Worm (Caenorhabditis elegans) whole organism, young adult: ENCODE results near the gene ZK402.2.
A peak's percentile ranks its signal among the peaks of the same experiment; 100 is the strongest.

Experiments used
- B0019.2 ChIP-seq: fragments of 200-800 bp; sonication (Bioruptor generic); conservative IDR thresholded peaks from 2 replicates; pipeline ENCODE4 v1.3.6; 2022; ENCODE audit warnings: missing genetic modification reagents, missing genetic modification characterization, missing compliant biosample characterization
- F10E7.11 ChIP-seq: sonication (generic microtip); optimal IDR thresholded peaks from 2 replicates; lab custom pipeline; 2017; ENCODE audit warnings: mild to moderate bottlenecking, missing genetic modification characterization, moderate library complexity, missing compliant biosample characterization
- F23B12.7 ChIP-seq: sonication (generic microtip); optimal IDR thresholded peaks from 2 replicates; lab custom pipeline; 2017; ENCODE audit warnings: missing genetic modification characterization, mild to moderate bottlenecking, missing compliant biosample characterization, antibody characterized with exemption, moderate library complexity; ENCODE audit not compliant: insufficient read depth
- F57C9.4 ChIP-seq: sonication (generic microtip); optimal IDR thresholded peaks from 2 replicates; lab custom pipeline; 2017; ENCODE audit warnings: mild to moderate bottlenecking, missing genetic modification characterization, missing compliant biosample characterization
- T26A5.8 ChIP-seq: sonication (generic microtip); optimal IDR thresholded peaks from 2 replicates; lab custom pipeline; 2016; ENCODE audit warnings: missing genetic modification characterization, missing compliant biosample characterization
- Y53G8AR.9 ChIP-seq: fragments of 200-800 bp; sonication (Bioruptor generic); conservative IDR thresholded peaks from 2 replicates; pipeline ENCODE4 v1.3.6; 2022; ENCODE audit warnings: missing genetic modification reagents, missing genetic modification characterization, missing compliant biosample characterization
- Y56A3A.18 ChIP-seq: fragments of 200-800 bp; sonication (Bioruptor generic); IDR thresholded peaks from 2 replicates; pipeline ENCODE4 v1.3.6; 2022; ENCODE audit warnings: missing genetic modification reagents, missing genetic modification characterization, missing compliant biosample characterization
- Y79H2A.3 ChIP-seq: fragments of 200-800 bp; sonication (Bioruptor generic); conservative IDR thresholded peaks from 2 replicates; pipeline ENCODE4 v1.3.6; 2022; ENCODE audit warnings: missing genetic modification reagents, missing genetic modification characterization, missing compliant biosample characterization
- Y95B8A.8 ChIP-seq: fragments of 200-800 bp; sonication (Bioruptor generic); IDR thresholded peaks from 2 replicates; pipeline ENCODE4 v1.3.6; 2022; ENCODE audit warnings: missing genetic modification reagents, missing genetic modification characterization, missing compliant biosample characterization
- akir-1 ChIP-seq: fragments of 200-800 bp; sonication (Bioruptor generic); optimal IDR thresholded peaks from 2 replicates; lab custom pipeline; 2018; ENCODE audit warnings: mild to moderate bottlenecking, missing genetic modification characterization, moderate library complexity, missing compliant biosample characterization
- aptf-2 ChIP-seq: fragments of 200-800 bp; sonication (Bioruptor generic); conservative IDR thresholded peaks from 2 replicates; pipeline ENCODE4 v1.3.6; 2022; ENCODE audit warnings: missing genetic modification reagents, missing genetic modification characterization, missing compliant biosample characterization
- athp-1 ChIP-seq: sonication (generic microtip); optimal IDR thresholded peaks from 2 replicates; lab custom pipeline; 2017; ENCODE audit warnings: mild to moderate bottlenecking, missing genetic modification characterization, missing compliant biosample characterization
- attf-5 ChIP-seq: fragments of 200-800 bp; sonication (Bioruptor generic); optimal IDR thresholded peaks from 2 replicates; lab custom pipeline; 2018; ENCODE audit warnings: mild to moderate bottlenecking, missing genetic modification characterization, missing compliant biosample characterization
- bed-1 ChIP-seq: fragments of 200-800 bp; sonication (Bioruptor generic); IDR thresholded peaks from 2 replicates; pipeline ENCODE4 v1.3.6; 2022; ENCODE audit warnings: missing genetic modification reagents, missing genetic modification characterization, missing compliant biosample characterization
- bed-2 ChIP-seq: fragments of 200-800 bp; sonication (Bioruptor generic); IDR thresholded peaks from 2 replicates; pipeline ENCODE4 v1.3.6; 2022; ENCODE audit warnings: missing genetic modification reagents, missing genetic modification characterization, missing compliant biosample characterization
- ccch-3 ChIP-seq: fragments of 200-800 bp; sonication (Bioruptor generic); optimal IDR thresholded peaks from 2 replicates; lab custom pipeline; 2018; ENCODE audit warnings: mild to moderate bottlenecking, missing genetic modification characterization, missing compliant biosample characterization
- cebp-2 ChIP-seq: fragments of 200-800 bp; sonication (Bioruptor generic); IDR thresholded peaks from 2 replicates; pipeline ENCODE4 v1.3.6; 2022; ENCODE audit warnings: missing genetic modification characterization, missing compliant biosample characterization
- ceh-27 ChIP-seq: fragments of 200-800 bp; sonication (Bioruptor generic); optimal IDR thresholded peaks from 2 replicates; lab custom pipeline; 2018; ENCODE audit warnings: mild to moderate bottlenecking, missing genetic modification characterization, moderate library complexity, missing compliant biosample characterization
- ceh-58 ChIP-seq: fragments of 200-800 bp; sonication (Bioruptor generic); IDR thresholded peaks from 2 replicates; pipeline ENCODE4 v1.3.6; 2022; ENCODE audit warnings: missing genetic modification characterization, missing compliant biosample characterization
- die-1 ChIP-seq: sonication (generic microtip); optimal IDR thresholded peaks from 2 replicates; lab custom pipeline; 2016; ENCODE audit warnings: missing genotype, mild to moderate bottlenecking, missing genetic modification characterization, missing compliant biosample characterization
- dox-1 ChIP-seq: fragments of 200-800 bp; sonication (Bioruptor generic); IDR thresholded peaks from 2 replicates; pipeline ENCODE4 v1.3.6; 2022; ENCODE audit warnings: missing genetic modification reagents, missing genetic modification characterization, missing compliant biosample characterization
- egl-18 ChIP-seq: fragments of 200-800 bp; sonication (Bioruptor generic); IDR thresholded peaks from 2 replicates; pipeline ENCODE4 v1.3.6; 2022; ENCODE audit warnings: missing genetic modification reagents, missing genetic modification characterization, missing compliant biosample characterization
- egrh-3 ChIP-seq: fragments of 200-800 bp; sonication (Bioruptor generic); IDR thresholded peaks from 2 replicates; pipeline ENCODE4 v1.3.6; 2022; ENCODE audit warnings: missing genetic modification reagents, missing genetic modification characterization, missing compliant biosample characterization
- fkh-3 ChIP-seq: sonication (generic microtip); optimal IDR thresholded peaks from 2 replicates; lab custom pipeline; 2016; ENCODE audit warnings: mild to moderate bottlenecking, missing genetic modification characterization, missing compliant biosample characterization
- gei-17 ChIP-seq: fragments of 200-800 bp; sonication (Bioruptor generic); optimal IDR thresholded peaks from 2 replicates; lab custom pipeline; 2018; ENCODE audit warnings: mild to moderate bottlenecking, missing genetic modification characterization, missing compliant biosample characterization
- lin-26 ChIP-seq: fragments of 200-800 bp; sonication (Bioruptor generic); IDR thresholded peaks from 2 replicates; pipeline ENCODE4 v1.3.6; 2022; ENCODE audit warnings: missing genetic modification reagents, missing genetic modification characterization, missing compliant biosample characterization
- lsy-27 ChIP-seq: sonication (generic microtip); optimal IDR thresholded peaks from 2 replicates; lab custom pipeline; 2017; ENCODE audit warnings: missing genetic modification characterization, mild to moderate bottlenecking, missing compliant biosample characterization, antibody characterized with exemption, missing genotype, borderline replicate concordance; ENCODE audit not compliant: insufficient read depth
- madf-10 ChIP-seq: sonication (generic microtip); optimal IDR thresholded peaks from 2 replicates; lab custom pipeline; 2016; ENCODE audit warnings: mild to moderate bottlenecking, missing genetic modification characterization, missing compliant biosample characterization
- madf-3 ChIP-seq: fragments of 200-800 bp; sonication (Bioruptor generic); IDR thresholded peaks from 2 replicates; pipeline ENCODE4 v1.3.6; 2022; ENCODE audit warnings: missing genetic modification reagents, missing genetic modification characterization, missing compliant biosample characterization
- mxl-1 ChIP-seq: sonication (generic microtip); optimal IDR thresholded peaks from 2 replicates; lab custom pipeline; 2016; ENCODE audit warnings: missing genetic modification characterization, missing compliant biosample characterization
- nfya-2 ChIP-seq: fragments of 200-800 bp; sonication (Bioruptor generic); IDR thresholded peaks from 2 replicates; pipeline ENCODE4 v1.3.6; 2022; ENCODE audit warnings: missing genetic modification reagents, missing genetic modification characterization, missing compliant biosample characterization
- nhr-120 ChIP-seq: fragments of 200-800 bp; sonication (Bioruptor generic); IDR thresholded peaks from 2 replicates; pipeline ENCODE4 v1.3.6; 2022; ENCODE audit warnings: missing genetic modification characterization, missing compliant biosample characterization
- nhr-179 ChIP-seq: sonication (generic microtip); optimal IDR thresholded peaks from 2 replicates; lab custom pipeline; 2016; ENCODE audit warnings: mild to moderate bottlenecking, missing genetic modification characterization, missing compliant biosample characterization
- snpc-1.1 ChIP-seq: sonication (generic microtip); optimal IDR thresholded peaks from 2 replicates; lab custom pipeline; 2017; ENCODE audit warnings: missing genetic modification characterization, mild to moderate bottlenecking, missing compliant biosample characterization, antibody characterized with exemption, moderate library complexity, missing genotype, missing genetic modification reagents; ENCODE audit not compliant: insufficient read depth
- somi-1 ChIP-seq: fragments of 200-800 bp; sonication (Bioruptor generic); optimal IDR thresholded peaks from 2 replicates; lab custom pipeline; 2018; ENCODE audit warnings: mild to moderate bottlenecking, missing genetic modification characterization, missing compliant biosample characterization
- sptf-2 ChIP-seq: fragments of 200-800 bp; sonication (Bioruptor generic); optimal IDR thresholded peaks from 2 replicates; lab custom pipeline; 2018; ENCODE audit warnings: mild to moderate bottlenecking, missing genetic modification characterization, missing compliant biosample characterization
- tlf-1 ChIP-seq: fragments of 200-800 bp; sonication (Bioruptor generic); optimal IDR thresholded peaks from 2 replicates; lab custom pipeline; 2018; ENCODE audit warnings: mild to moderate bottlenecking, missing genetic modification characterization, missing compliant biosample characterization
- xnd-1 ChIP-seq: sonication (generic microtip); optimal IDR thresholded peaks from 2 replicates; lab custom pipeline; 2016; ENCODE audit warnings: missing genotype, missing genetic modification reagents, missing genetic modification characterization, missing compliant biosample characterization
- ztf-22 ChIP-seq: fragments of 200-800 bp; sonication (Bioruptor generic); optimal IDR thresholded peaks from 2 replicates; lab custom pipeline; 2018; ENCODE audit warnings: mild to moderate bottlenecking, missing genetic modification characterization, moderate library complexity, missing compliant biosample characterization
- ztf-25 ChIP-seq: fragments of 200-800 bp; sonication (Bioruptor generic); IDR thresholded peaks from 2 replicates; pipeline ENCODE4 v1.3.6; 2022; ENCODE audit warnings: missing genetic modification reagents, missing genetic modification characterization, missing compliant biosample characterization

ZK402.2 gene

DNA sequence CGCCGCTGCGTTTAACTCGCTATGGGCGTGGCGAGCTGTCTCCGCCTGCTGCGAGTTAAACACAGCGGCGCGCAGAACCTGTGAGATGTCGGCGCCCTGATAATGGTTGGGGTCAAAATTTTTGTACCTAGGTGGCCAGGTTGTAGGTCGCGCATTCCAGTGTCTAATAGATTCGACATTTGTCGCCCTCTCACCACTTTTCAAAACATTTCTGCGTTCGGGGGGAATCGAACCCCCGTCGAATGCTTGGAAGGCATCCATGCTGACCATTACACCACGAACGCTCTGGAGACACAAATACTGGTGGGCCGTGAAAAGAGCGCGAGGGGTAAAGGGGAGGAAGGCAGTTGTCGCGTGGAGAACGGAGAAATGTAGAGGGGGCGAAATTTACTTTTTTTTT, 24.2 kb upstream of the ZK402.2 start (continued):
- TF ChIP-seq aptf-2 (GFP tag; lab: Robert Waterston, UW) (no peak), Y95B8A.8 (GFP tag; lab: Robert Waterston, UW) (peak; percentile 52; the same call in 1 of the 2 replicates), akir-1 (GFP tag; lab: Kevin White, UChicago) (peak; percentile 29), madf-10 (tag; lab: Kevin White, UChicago) (peak; percentile 76), somi-1 (GFP tag; lab: Kevin White, UChicago) (peak; percentile 51), athp-1 (tag; lab: Kevin White, UChicago) (peak; percentile 29), lsy-27 (no peak), xnd-1 (tag; lab: Kevin White, UChicago) (no peak), Y53G8AR.9 (GFP tag; lab: Robert Waterston, UW) (peak; percentile 78), gei-17 (GFP tag; lab: Kevin White, UChicago) (peak; percentile 88), T26A5.8 (tag; lab: Kevin White, UChicago) (peak; percentile 8), bed-1 (GFP tag; lab: Robert Waterston, UW) (0 out of 2 replicates have a peak, but pooled peaks have one; percentile 57), tlf-1 (peak; percentile 44), ztf-25 (GFP tag; lab: Robert Waterston, UW) (0 out of 2 replicates have a peak, but pooled peaks have one; percentile 66), madf-3 (no peak), attf-5 (GFP tag; lab: Kevin White, UChicago) (peak; percentile 53), ceh-27 (GFP tag; lab: Kevin White, UChicago) (peak; percentile 78), F57C9.4 (tag; lab: Kevin White, UChicago) (no peak), ztf-22 (GFP tag; lab: Kevin White, UChicago) (peak; percentile 70), cebp-2 (GFP tag; lab: Robert Waterston, UW) (0 out of 2 replicates have a peak, but pooled peaks have one; percentile 77), fkh-3 (peak; percentile 50), B0019.2 (GFP tag; lab: Robert Waterston, UW) (no peak; the same call in 1 of the 2 replicates), nhr-120 (peak; percentile 79; the same call in 1 of the 2 replicates), snpc-1.1 (tag; lab: Kevin White, UChicago) (peak; percentile 50), mxl-1 (tag; lab: Kevin White, UChicago) (peak; percentile 67), die-1 (peak; percentile 81), Y79H2A.3 (GFP tag; lab: Robert Waterston, UW) (no peak), sptf-2 (peak; percentile 71), F10E7.11 (tag; lab: Kevin White, UChicago) (peak; percentile 71), lin-26 (peak; percentile 83), nfya-2 (GFP tag; lab: Robert Waterston, UW) (no peak), dox-1 (GFP tag; lab: Robert Waterston, UW) (peak; percentile 94), F23B12.7 (tag; lab: Kevin White, UChicago) (peak; percentile 23), nhr-179 (tag; lab: Kevin White, UChicago) (peak; percentile 53), bed-2 (GFP tag; lab: Robert Waterston, UW) (no peak), ceh-58 (GFP tag; lab: Robert Waterston, UW) (no peak), egrh-3 (GFP tag; lab: Robert Waterston, UW) (no peak; the same call in 1 of the 2 replicates), Y56A3A.18 (GFP tag; lab: Robert Waterston, UW) (peak; percentile 88; the same call in 1 of the 2 replicates), ccch-3 (no peak), egl-18 (GFP tag; lab: Robert Waterston, UW) (peak; percentile 79; the same call in 1 of the 2 replicates)
- TF ChIP-seq, all 124 proteins: peak for 83
